Worm (Caenorhabditis elegans): ENCODE results near the gene Y17G7B.21.

Gene Y17G7B.21

DNA sequence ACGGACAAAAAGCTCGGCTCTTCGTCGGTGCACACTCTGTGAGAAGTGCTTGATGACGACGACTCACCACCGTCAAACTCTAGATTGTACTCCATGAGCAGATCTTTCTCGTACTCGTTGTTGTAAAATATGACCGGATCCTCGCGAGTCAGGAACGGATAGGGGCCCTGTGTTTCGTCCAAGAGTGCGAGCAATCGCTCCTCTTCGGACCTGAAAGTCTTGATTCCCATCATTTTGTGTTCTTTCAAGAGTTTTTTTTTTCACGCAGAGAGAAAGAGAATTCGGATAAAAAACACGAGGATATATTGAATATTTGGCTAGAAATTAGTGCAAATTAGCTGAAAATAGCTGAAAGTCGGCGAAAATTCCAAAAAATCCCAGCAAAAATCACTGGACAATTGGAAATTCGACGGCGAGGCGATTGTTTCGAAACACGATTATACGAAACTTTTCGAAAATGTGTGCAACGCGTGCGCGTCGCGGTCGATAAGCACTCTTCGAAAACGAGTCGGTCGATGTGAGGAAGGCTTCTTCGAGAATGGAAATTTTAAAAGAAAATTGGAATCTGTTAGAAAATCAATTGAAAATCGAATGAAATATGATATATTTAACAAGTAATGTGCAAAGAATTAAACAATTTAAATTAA, 2.1 kb upstream of the Y17G7B.21 start, which contains the start of the genes ash-2 and Y17G7B.20:
TSS of gene ash-2 (plus strand) at position 390 of the 647 bp plus-strand sequence.
TSS of gene Y17G7B.20 (minus strand) at position 396 of the 647 bp plus-strand sequence.
- TF ChIP-seq hmg-11 (tag; optimal IDR thresholded peaks at IDR 0.05) (peak; percentile 31), snpc-4 (tag; optimal IDR thresholded peaks at IDR 0.05) (peak; percentile 4), pha-4 (tag; optimal IDR thresholded peaks at IDR 0.05) (peak; percentile 18), ceh-9 (tag; optimal IDR thresholded peaks at IDR 0.05) (no peak), lin-39 (tag; optimal IDR thresholded peaks at IDR 0.05) (peak; percentile 33), lin-15B (tag; optimal IDR thresholded peaks at IDR 0.05) (peak; percentile 21), aly-2 (tag; optimal IDR thresholded peaks at IDR 0.05) (no peak), nhr-25 (tag; optimal IDR thresholded peaks at IDR 0.05) (peak; percentile 3), ama-1 (optimal IDR thresholded peaks at IDR 0.05) (peak; percentile 38)

DNA sequence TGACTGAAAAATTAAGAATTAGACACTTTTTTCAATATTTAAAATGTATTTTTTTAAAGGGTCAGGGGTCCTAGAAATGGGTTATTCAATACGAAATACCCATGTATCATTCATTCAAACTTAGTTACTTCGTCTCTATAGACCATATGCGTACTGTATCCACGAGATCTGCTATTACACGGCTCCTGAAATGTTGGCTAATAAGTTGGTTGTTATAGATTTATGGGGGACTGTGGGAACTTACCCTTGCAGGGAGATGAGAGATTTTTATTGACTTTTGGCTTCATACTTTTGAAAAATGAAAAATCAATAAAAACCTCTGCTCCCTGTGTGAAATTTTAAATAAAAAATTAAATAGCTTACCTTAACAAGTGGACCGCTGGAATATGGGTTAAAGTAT, 1.5 kb upstream of the Y17G7B.21 start:
- TF ChIP-seq elt-3 (tag; optimal IDR thresholded peaks at IDR 0.05) (no peak), lin-39 (tag; optimal IDR thresholded peaks at IDR 0.05) (no peak), nhr-11 (tag; optimal IDR thresholded peaks at IDR 0.05) (no peak), aly-2 (tag; optimal IDR thresholded peaks at IDR 0.05) (no peak), hmg-11 (tag; optimal IDR thresholded peaks at IDR 0.05) (no peak), lsy-12 (tag; optimal IDR thresholded peaks at IDR 0.05) (no peak), egl-5 (tag; optimal IDR thresholded peaks at IDR 0.05) (no peak), elt-1 (tag; optimal IDR thresholded peaks at IDR 0.05) (no peak), fos-1 (tag; optimal IDR thresholded peaks at IDR 0.05) (no peak)

DNA sequence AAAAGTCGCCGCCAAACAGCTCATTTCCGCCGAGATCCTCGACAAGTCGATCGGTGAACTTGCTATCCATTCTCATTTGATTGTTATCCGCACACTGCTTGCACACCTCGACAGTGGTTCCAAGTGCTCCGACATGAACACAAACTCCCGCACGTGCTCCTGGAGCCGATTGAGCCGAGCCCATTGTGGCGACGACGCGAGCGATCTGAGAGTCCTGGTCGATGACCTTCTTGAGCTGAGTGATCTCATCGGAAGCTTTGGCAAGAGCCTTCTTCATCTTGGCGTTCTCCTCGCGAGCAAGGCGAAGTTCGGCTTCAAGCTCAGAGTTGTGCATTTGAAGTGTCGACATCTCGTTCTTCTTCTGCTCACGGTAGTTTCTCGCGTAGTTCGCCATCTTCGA, 1.0 kb upstream of the Y17G7B.21 start:
- TF ChIP-seq ZK546.5 (tag; optimal IDR thresholded peaks at IDR 0.05) (no peak), nhr-237 (tag; optimal IDR thresholded peaks at IDR 0.05) (no peak), lin-39 (tag; optimal IDR thresholded peaks at IDR 0.05) (no peak), fos-1 (tag; optimal IDR thresholded peaks at IDR 0.05) (no peak), elt-2 (tag; optimal IDR thresholded peaks at IDR 0.05) (no peak), nhr-76 (tag; optimal IDR thresholded peaks at IDR 0.05) (no peak), nfya-1 (tag; optimal IDR thresholded peaks at IDR 0.05; ENCODE audit: insufficient read depth) (no peak), nhr-43 (tag; optimal IDR thresholded peaks at IDR 0.05; ENCODE audit: poor library complexity, severe bottlenecking) (no peak), unc-39 (tag; optimal IDR thresholded peaks at IDR 0.05) (no peak), lin-15B (tag; optimal IDR thresholded peaks at IDR 0.05) (no peak), eor-1 (tag; optimal IDR thresholded peaks at IDR 0.05) (no peak), nhr-25 (tag; optimal IDR thresholded peaks at IDR 0.05) (no peak), elt-3 (tag; optimal IDR thresholded peaks at IDR 0.05) (no peak), ceh-28 (tag; optimal IDR thresholded peaks at IDR 0.05) (no peak), nhr-12 (tag; optimal IDR thresholded peaks at IDR 0.05) (no peak), ztf-11 (tag; optimal IDR thresholded peaks at IDR 0.05) (no peak)

- no peak for TF ChIP-seq elt-2 (tag; optimal IDR thresholded peaks at IDR 0.05)
- TF ChIP-seq nhr-43 (tag; optimal IDR thresholded peaks at IDR 0.05; ENCODE audit: poor library complexity, severe bottlenecking) = peak; percentile 27
These were observed 668 bp downstream of the Y17G7B.21 start for ce11 chrII:11976727-11977259.

- no peak for TF ChIP-seq unc-62 (GFP tag; optimal IDR thresholded peaks at IDR 0.05)
- TF ChIP-seq tbx-2 (tag; optimal IDR thresholded peaks at IDR 0.05) = no peak
- no peak for TF ChIP-seq snpc-4 (tag; optimal IDR thresholded peaks at IDR 0.05)
- TF ChIP-seq nhr-12 (tag; optimal IDR thresholded peaks at IDR 0.05) = no peak
- TF ChIP-seq egl-5 (tag; optimal IDR thresholded peaks at IDR 0.05) = no peak
- peak; percentile 34 for TF ChIP-seq aly-2 (tag; optimal IDR thresholded peaks at IDR 0.05)
- TF ChIP-seq skn-1 (tag; optimal IDR thresholded peaks at IDR 0.05) = no peak
- peak; percentile 3 for TF ChIP-seq nfya-1 (tag; optimal IDR thresholded peaks at IDR 0.05; ENCODE audit: insufficient read depth)
- peak; percentile 53 for TF ChIP-seq ZK546.5 (tag; optimal IDR thresholded peaks at IDR 0.05)
- peak; percentile 34 for TF ChIP-seq pha-4 (tag; optimal IDR thresholded peaks at IDR 0.05)
- TF ChIP-seq mml-1 (tag; optimal IDR thresholded peaks at IDR 0.05) = no peak
- TF ChIP-seq lin-39 (tag; optimal IDR thresholded peaks at IDR 0.05) = no peak
- TF ChIP-seq ceh-28 (tag; optimal IDR thresholded peaks at IDR 0.05) = no peak
- TF ChIP-seq fkh-2 (tag; optimal IDR thresholded peaks at IDR 0.05) = no peak
- peak; percentile 40 for TF ChIP-seq lsy-12 (tag; optimal IDR thresholded peaks at IDR 0.05)
- no peak for TF ChIP-seq elt-3 (tag; optimal IDR thresholded peaks at IDR 0.05)
- no peak for TF ChIP-seq ceh-16 (tag; optimal IDR thresholded peaks at IDR 0.05)
- TF ChIP-seq nhr-25 (tag; optimal IDR thresholded peaks at IDR 0.05) = no peak
- TF ChIP-seq daf-12 (tag; optimal IDR thresholded peaks at IDR 0.05) = no peak
- TF ChIP-seq nhr-11 (tag; optimal IDR thresholded peaks at IDR 0.05) = no peak
- peak; percentile 13 for TF ChIP-seq hmg-11 (tag; optimal IDR thresholded peaks at IDR 0.05)
- TF ChIP-seq ztf-11 (tag; optimal IDR thresholded peaks at IDR 0.05) = no peak
- peak; percentile 77 for TF ChIP-seq ama-1 (optimal IDR thresholded peaks at IDR 0.05)
- no peak for TF ChIP-seq nhr-76 (tag; optimal IDR thresholded peaks at IDR 0.05)
- no peak for TF ChIP-seq mdl-1 (tag; optimal IDR thresholded peaks at IDR 0.05)
- TF ChIP-seq unc-39 (tag; optimal IDR thresholded peaks at IDR 0.05) = no peak
- no peak for TF ChIP-seq ceh-82 (tag; optimal IDR thresholded peaks at IDR 0.05)
- no peak for TF ChIP-seq elt-1 (tag; optimal IDR thresholded peaks at IDR 0.05)
- TF ChIP-seq pqm-1 (tag; optimal IDR thresholded peaks at IDR 0.05) = peak; percentile 19
- TF ChIP-seq nhr-67 (tag; optimal IDR thresholded peaks at IDR 0.05) = no peak
These were observed 3.1 kb downstream of the Y17G7B.21 start for ce11 chrII:11974048-11974995.
